Fruit fly (Drosophila melanogaster) whole organism, adult: Measurements from ENCODE around the gene CG9302.
A peak's percentile ranks its signal among the peaks of the same experiment; 100 is the strongest.

Experiments
- CG11617 ChIP-seq: fragments of 200-800 bp; sonication (Bioruptor generic); optimal IDR thresholded peaks from 2 replicates; lab custom pipeline; 2017; ENCODE audit warnings: mild to moderate bottlenecking, missing biosample characterization, missing genetic modification reagents, missing genetic modification characterization
- CG12768 ChIP-seq: fragments of 200-800 bp; sonication (Bioruptor generic); optimal IDR thresholded peaks from 2 replicates; lab custom pipeline; 2017; ENCODE audit warnings: missing biosample characterization, missing genetic modification characterization, mild to moderate bottlenecking, moderate library complexity, missing genetic modification reagents
- CG14711 ChIP-seq: fragments of 200-800 bp; sonication (Bioruptor generic); optimal IDR thresholded peaks from 2 replicates; lab custom pipeline; 2018; ENCODE audit warnings: missing biosample characterization, mild to moderate bottlenecking, missing genetic modification characterization, moderate library complexity
- CG1620 ChIP-seq: fragments of 200-800 bp; sonication (Bioruptor generic); optimal IDR thresholded peaks from 2 replicates; lab custom pipeline; 2016; ENCODE audit warnings: missing biosample characterization, missing genetic modification characterization
- CG33017 ChIP-seq: fragments of 200-800 bp; sonication (Bioruptor generic); optimal IDR thresholded peaks from 2 replicates; lab custom pipeline; 2018; ENCODE audit warnings: missing biosample characterization, mild to moderate bottlenecking, missing genetic modification characterization, moderate library complexity
- CG5204 ChIP-seq: fragments of 200-800 bp; sonication (Bioruptor generic); optimal IDR thresholded peaks from 2 replicates; lab custom pipeline; 2016; ENCODE audit warnings: missing biosample characterization, missing genetic modification characterization
- CG7045 ChIP-seq: fragments of 200-800 bp; sonication (Bioruptor generic); optimal IDR thresholded peaks from 2 replicates; lab custom pipeline; 2017; ENCODE audit warnings: missing biosample characterization, mild to moderate bottlenecking, missing genetic modification characterization
- CG7101 ChIP-seq: fragments of 200-800 bp; sonication (Bioruptor generic); optimal IDR thresholded peaks from 2 replicates; lab custom pipeline; 2018; ENCODE audit warnings: missing biosample characterization, mild to moderate bottlenecking, missing genetic modification characterization, moderate library complexity
- Clk ChIP-seq: fragments of 200-800 bp; sonication (Bioruptor generic); optimal IDR thresholded peaks from 2 replicates; lab custom pipeline; 2017; ENCODE audit warnings: missing biosample characterization, missing genetic modification characterization
- Crg-1 ChIP-seq: fragments of 200-800 bp; sonication (Bioruptor generic); optimal IDR thresholded peaks from 2 replicates; lab custom pipeline; 2016; ENCODE audit warnings: missing biosample characterization, missing genetic modification characterization
- Hr96 ChIP-seq: fragments of 200-800 bp; sonication (Bioruptor generic); optimal IDR thresholded peaks from 2 replicates; lab custom pipeline; 2016; ENCODE audit warnings: missing biosample characterization, missing genetic modification characterization
- Mnt ChIP-seq: fragments of 200-800 bp; sonication (Bioruptor generic); optimal IDR thresholded peaks from 2 replicates; lab custom pipeline; 2016; ENCODE audit warnings: missing biosample characterization, mild to moderate bottlenecking, missing genetic modification characterization
- bab1 ChIP-seq: fragments of 200-800 bp; sonication (Bioruptor generic); optimal IDR thresholded peaks from 3 replicates; lab custom pipeline; 2019; ENCODE audit warnings: missing biosample characterization, mild to moderate bottlenecking, missing genetic modification characterization, moderate library complexity
- cic ChIP-seq: fragments of 200-800 bp; sonication (Bioruptor generic); optimal IDR thresholded peaks from 2 replicates; lab custom pipeline; 2017; ENCODE audit warnings: missing biosample characterization, mild to moderate bottlenecking, missing genetic modification characterization, moderate library complexity
- cnc ChIP-seq, 2 experiments: fragments of >200 bp; optimal IDR thresholded peaks; 2 replicates each; lab custom pipeline; 2017
- kay ChIP-seq: fragments of 200-800 bp; sonication (Bioruptor generic); peaks from one replicate; lab custom pipeline; 2016; ENCODE audit warnings: missing biosample characterization, missing genetic modification characterization, borderline replicate concordance
- ovo ChIP-seq: fragments of 200-800 bp; sonication (Bioruptor generic); optimal IDR thresholded peaks from 2 replicates; lab custom pipeline; 2016; ENCODE audit warnings: missing biosample characterization, missing genetic modification characterization
- pad ChIP-seq: fragments of 200-800 bp; sonication (Bioruptor generic); optimal IDR thresholded peaks from 3 replicates; lab custom pipeline; 2017; ENCODE audit warnings: missing biosample characterization, missing genetic modification characterization, mild to moderate bottlenecking, moderate library complexity, missing genetic modification reagents
- tj ChIP-seq: fragments of 200-800 bp; sonication (Bioruptor generic); optimal IDR thresholded peaks from 3 replicates; lab custom pipeline; 2017; ENCODE audit warnings: missing biosample characterization, mild to moderate bottlenecking, missing genetic modification characterization, moderate library complexity
- toe ChIP-seq: fragments of 200-800 bp; sonication (Bioruptor generic); optimal IDR thresholded peaks from 2 replicates; lab custom pipeline; 2016; ENCODE audit warnings: missing biosample characterization, missing genetic modification characterization

CG9302 gene

DNA sequence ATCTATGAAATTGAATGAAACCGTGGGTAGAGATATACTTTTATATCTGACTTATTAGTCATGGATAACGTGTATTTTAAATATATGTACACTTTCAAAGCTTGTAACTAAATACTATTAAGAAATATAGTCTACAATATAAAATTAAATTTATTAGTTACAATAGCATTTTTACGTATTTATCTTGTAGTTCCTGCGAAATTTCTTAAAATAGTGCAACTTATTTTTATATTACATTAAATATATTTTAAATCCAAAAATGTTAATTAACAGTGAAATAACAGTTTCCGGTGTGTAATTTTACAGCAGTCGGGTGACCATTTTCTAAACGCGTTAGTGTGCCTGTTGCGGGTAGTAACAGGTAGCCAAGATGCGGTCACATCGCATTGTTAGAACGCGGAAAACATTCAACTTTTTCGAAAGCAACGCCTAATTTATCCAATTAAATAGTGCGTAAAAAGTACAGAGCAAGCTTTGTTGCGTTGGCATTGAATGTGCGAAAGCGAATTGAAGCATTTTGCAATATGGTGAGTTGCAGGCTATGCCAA, 20.4 kb upstream of the CG9302 start, which contains the start of the genes CG10859 and CG7110:
TSS of gene CG10859 (minus strand) at position 51 of the 548 bp plus-strand sequence.
TSS of gene CG7110 (plus strand) at position 378 of the 548 bp plus-strand sequence.
- TF ChIP-seq CG7045 (GFP tag; lab: Kevin White, UChicago) (peak; percentile 44), pad (GFP tag; lab: Kevin White, UChicago) (peak; percentile 28), CG12768 (GFP tag; lab: Kevin White, UChicago) (no peak), Crg-1 (GFP tag; lab: Kevin White, UChicago) (peak; percentile 50), bab1 (GFP tag; lab: Kevin White, UChicago) (peak; percentile 97), Hr96 (no peak), CG5204 (GFP tag; lab: Kevin White, UChicago) (no peak), toe (no peak), CG1620 (GFP tag; lab: Kevin White, UChicago) (peak; percentile 18), Clk (GFP tag; lab: Kevin White, UChicago) (no peak), CG11617 (peak; percentile 5), CG33017 (tag; lab: Kevin White, UChicago) (peak; percentile 25), kay (GFP tag; lab: Kevin White, UChicago) (no peak), tj (GFP tag; lab: Kevin White, UChicago) (no peak), cnc (optimal IDR thresholded peaks at IDR 0.05; lab: Kevin White, UChicago) (no peak), cic (GFP tag; lab: Kevin White, UChicago) (no peak), CG14711 (tag; lab: Kevin White, UChicago) (peak; percentile 46), ovo (peak; percentile 11), Mnt (GFP tag; lab: Kevin White, UChicago) (peak; percentile 41), CG7101 (tag; lab: Kevin White, UChicago) (peak; percentile 72)

DNA sequence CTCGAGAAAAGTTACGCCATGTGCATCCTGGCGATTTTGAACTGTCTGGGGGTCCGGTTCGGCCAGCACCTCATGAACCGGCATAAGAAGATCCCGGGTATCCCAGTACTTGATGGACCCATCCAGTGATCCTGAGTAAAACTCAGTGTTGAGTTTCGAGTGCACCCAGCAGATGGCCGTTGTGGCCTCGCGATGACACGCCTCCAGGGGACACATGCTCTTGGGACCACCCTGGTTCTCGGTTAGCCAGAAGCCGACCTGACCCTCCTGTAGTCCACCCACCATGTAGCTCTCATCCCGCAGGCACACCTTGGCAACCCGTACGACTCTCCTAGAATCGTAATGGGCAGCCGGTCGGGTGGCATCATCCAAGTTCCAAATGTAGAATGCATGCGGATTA, 19.1 kb upstream of the CG9302 start:
- TF ChIP-seq CG14711 (tag; lab: Kevin White, UChicago) (no peak), toe (no peak), bab1 (GFP tag; lab: Kevin White, UChicago) (no peak), Crg-1 (GFP tag; lab: Kevin White, UChicago) (no peak), CG7045 (GFP tag; lab: Kevin White, UChicago) (no peak), cnc (optimal IDR thresholded peaks at IDR 0.05; lab: Kevin White, UChicago) (no peak), tj (GFP tag; lab: Kevin White, UChicago) (no peak), Hr96 (no peak), CG1620 (GFP tag; lab: Kevin White, UChicago) (no peak), CG11617 (no peak), CG33017 (tag; lab: Kevin White, UChicago) (no peak), Clk (GFP tag; lab: Kevin White, UChicago) (no peak), CG7101 (tag; lab: Kevin White, UChicago) (no peak), pad (GFP tag; lab: Kevin White, UChicago) (no peak)

DNA sequence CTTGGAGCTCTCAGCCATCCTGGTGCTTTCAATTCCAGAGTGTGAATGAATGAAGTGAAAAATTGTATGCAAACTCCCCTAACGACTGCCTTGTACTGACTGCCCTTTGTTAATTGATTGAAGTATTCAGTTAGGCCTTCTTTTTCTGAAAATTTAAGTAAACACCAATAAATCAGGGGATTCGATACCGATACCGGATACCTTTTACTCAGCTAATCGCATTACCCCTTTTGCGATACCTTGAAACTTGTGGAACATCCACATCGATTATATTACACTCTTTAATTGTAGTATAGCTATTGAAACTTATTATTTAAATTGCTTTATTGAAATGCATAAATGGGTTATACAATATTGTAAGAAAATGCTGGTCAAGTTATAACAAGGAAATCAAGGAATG, 17.7 kb upstream of the CG9302 start, which contains the start of gene CG16957:
TSS of gene CG16957 (minus strand) at position 101 of the 400 bp plus-strand sequence.
- TF ChIP-seq CG33017 (tag; lab: Kevin White, UChicago) (no peak), kay (GFP tag; lab: Kevin White, UChicago) (no peak), CG12768 (GFP tag; lab: Kevin White, UChicago) (no peak), CG7045 (GFP tag; lab: Kevin White, UChicago) (no peak), CG11617 (no peak), Clk (GFP tag; lab: Kevin White, UChicago) (no peak), bab1 (GFP tag; lab: Kevin White, UChicago) (no peak), CG1620 (GFP tag; lab: Kevin White, UChicago) (no peak)

DNA sequence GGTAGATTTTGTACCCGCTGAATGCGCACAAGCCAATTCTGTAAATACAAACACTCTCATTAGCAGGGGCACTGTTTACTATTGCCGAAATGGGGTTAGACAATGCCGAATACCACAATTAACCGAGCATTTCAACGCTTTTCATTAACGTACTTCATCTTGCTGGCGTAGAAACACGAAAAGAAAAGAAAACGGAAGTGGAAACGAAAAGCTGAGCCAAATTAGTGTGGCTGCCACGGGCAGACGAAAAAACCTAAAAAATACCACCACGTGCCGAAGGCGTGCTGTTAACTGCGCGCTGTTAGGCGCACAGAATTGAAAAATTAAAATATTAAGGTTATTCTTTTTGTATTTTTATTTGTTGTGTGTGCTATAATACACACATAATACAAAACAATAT, 16.6 kb upstream of the CG9302 start, which contains the start of gene RpL24:
TSS of gene RpL24 (minus strand) at position 229 of the 400 bp plus-strand sequence.
- no peak for TF ChIP-seq cnc (optimal IDR thresholded peaks at IDR 0.05; lab: Kevin White, UChicago)
- TF ChIP-seq CG5204 (GFP tag; lab: Kevin White, UChicago): peak; percentile 89
- peak; percentile 98 for TF ChIP-seq Crg-1 (GFP tag; lab: Kevin White, UChicago)
- peak; percentile 85 for TF ChIP-seq toe
- peak; percentile 77 for TF ChIP-seq tj (GFP tag; lab: Kevin White, UChicago)
- TF ChIP-seq CG33017 (tag; lab: Kevin White, UChicago): peak; percentile 88
- TF ChIP-seq Clk (GFP tag; lab: Kevin White, UChicago): peak; percentile 65
- peak; percentile 90 for TF ChIP-seq Hr96
- no peak for TF ChIP-seq kay (GFP tag; lab: Kevin White, UChicago)
- TF ChIP-seq Mnt (GFP tag; lab: Kevin White, UChicago): peak; percentile 99
- peak; percentile 96 for TF ChIP-seq CG7101 (tag; lab: Kevin White, UChicago)
- TF ChIP-seq ovo: peak; percentile 95
- peak; percentile 87 for TF ChIP-seq pad (GFP tag; lab: Kevin White, UChicago)
- peak; percentile 89 for TF ChIP-seq CG7045 (GFP tag; lab: Kevin White, UChicago)
- peak; percentile 79 for TF ChIP-seq cic (GFP tag; lab: Kevin White, UChicago)
- TF ChIP-seq bab1 (GFP tag; lab: Kevin White, UChicago): peak; percentile 99
- TF ChIP-seq CG12768 (GFP tag; lab: Kevin White, UChicago): peak; percentile 91
- TF ChIP-seq CG14711 (tag; lab: Kevin White, UChicago): peak; percentile 85
- peak; percentile 97 for TF ChIP-seq CG11617
- peak; percentile 98 for TF ChIP-seq CG1620 (GFP tag; lab: Kevin White, UChicago)

DNA sequence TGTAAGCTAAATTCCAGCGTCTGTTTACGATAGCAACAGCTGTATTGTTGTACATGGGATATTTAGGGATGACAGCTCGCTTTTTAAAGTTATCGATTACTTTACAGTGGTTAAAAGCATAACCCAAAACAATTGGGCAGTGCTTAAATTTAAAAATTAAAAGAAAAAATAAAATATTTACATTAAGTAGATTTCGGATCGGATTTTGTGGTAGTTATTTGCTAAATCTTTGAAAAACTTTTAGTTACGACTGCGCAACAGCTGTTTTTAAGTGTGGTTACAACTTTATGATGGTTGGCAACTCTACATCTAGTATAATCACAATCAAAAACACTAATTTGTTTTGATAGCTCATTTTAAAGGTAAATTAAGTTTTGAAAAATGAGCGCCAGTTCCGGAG, 8.9 kb upstream of the CG9302 start, which contains the start of the genes Ing5 and CG7099:
TSS of gene Ing5 (minus strand) at position 58 of the 400 bp plus-strand sequence.
TSS of gene CG7099 (plus strand) at position 317 of the 400 bp plus-strand sequence.
- TF ChIP-seq CG14711 (tag; lab: Kevin White, UChicago) (peak; percentile 97), ovo (peak; percentile 92), Crg-1 (GFP tag; lab: Kevin White, UChicago) (peak; percentile 94), CG5204 (GFP tag; lab: Kevin White, UChicago) (no peak), kay (GFP tag; lab: Kevin White, UChicago) (peak; percentile 98), Clk (GFP tag; lab: Kevin White, UChicago) (peak; percentile 91), pad (GFP tag; lab: Kevin White, UChicago) (peak; percentile 86), toe (peak; percentile 98), CG11617 (peak; percentile 96), CG7101 (tag; lab: Kevin White, UChicago) (peak; percentile 96), CG1620 (GFP tag; lab: Kevin White, UChicago) (peak; percentile 97), CG33017 (tag; lab: Kevin White, UChicago) (peak; percentile 93), Hr96 (peak; percentile 89), CG7045 (GFP tag; lab: Kevin White, UChicago) (peak; percentile 94), CG12768 (GFP tag; lab: Kevin White, UChicago) (peak; percentile 94), cic (GFP tag; lab: Kevin White, UChicago) (peak; percentile 71), tj (GFP tag; lab: Kevin White, UChicago) (peak; percentile 87), Mnt (GFP tag; lab: Kevin White, UChicago) (peak; percentile 92), bab1 (GFP tag; lab: Kevin White, UChicago) (peak; percentile 99), cnc (optimal IDR thresholded peaks at IDR 0.05; lab: Kevin White, UChicago) (no peak)
